Worm (Caenorhabditis elegans) whole organism, L4 larva: Measurements from ENCODE around the gene srbc-20.

Experiments used
- R02D3.7 ChIP-seq: fragments of 150-350 bp; sonication (generic microtip); optimal IDR thresholded peaks from 3 replicates; lab custom pipeline; 2014; ENCODE audit warnings: missing biosample characterization, missing genetic modification characterization
- Y5F2A.4 ChIP-seq: fragments of 200-800 bp; sonication (Bioruptor generic); optimal IDR thresholded peaks from 2 replicates; lab custom pipeline; 2018; ENCODE audit warnings: mild to moderate bottlenecking, missing genetic modification characterization, missing compliant biosample characterization
- attf-4 ChIP-seq: sonication (generic microtip); optimal IDR thresholded peaks from 3 replicates; lab custom pipeline; 2017; ENCODE audit warnings: missing biosample characterization, missing genetic modification characterization
- fkh-10 ChIP-seq: fragments of 150-350 bp; optimal IDR thresholded peaks from 2 replicates; lab custom pipeline; 2014; ENCODE audit warnings: missing biosample characterization, missing genetic modification reagents, missing genetic modification characterization
- lin-29 ChIP-seq: fragments of 200-800 bp; sonication (Bioruptor generic); IDR thresholded peaks from 2 replicates; pipeline ENCODE4 v1.3.6; 2022; ENCODE audit warnings: missing genetic modification reagents, missing genetic modification characterization, missing compliant biosample characterization
- nhr-10 ChIP-seq: fragments of 150-350 bp; optimal IDR thresholded peaks from 2 replicates; lab custom pipeline; 2014; ENCODE audit warnings: missing biosample characterization, missing genetic modification characterization
- pha-4 ChIP-seq, 2 experiments: fragments of 150-350 bp in 1 of 2; fragments of 200-800 bp in 1 of 2; sonication (Bioruptor generic) in 1 of 2; IDR thresholded peaks in 1 of 2; optimal IDR thresholded peaks in 1 of 2; 2 replicates each; pipeline versions ENCODE4 v1.3.6 to Lab custom; 2014 to 2022; ENCODE audit warnings: missing genetic modification characterization in 2 of 2, missing genetic modification reagents in 2 of 2, missing biosample characterization in 1 of 2, missing compliant biosample characterization in 1 of 2
- skn-1 ChIP-seq: fragments of 150-350 bp; optimal IDR thresholded peaks from 2 replicates; lab custom pipeline; 2014; ENCODE audit warnings: missing biosample characterization, missing genetic modification characterization
- ztf-11 ChIP-seq: fragments of 150-350 bp; optimal IDR thresholded peaks from 2 replicates; lab custom pipeline; 2014; ENCODE audit warnings: missing biosample characterization, missing genetic modification characterization

ce11 chrV:2134340-2134739, 12.6 kb upstream of the srbc-20 start:
- TF ChIP-seq nhr-10 (tag; lab: Kevin White, UChicago) (no peak), lin-29 (GFP tag; lab: Robert Waterston, UW) (no peak), R02D3.7 (no peak), Y5F2A.4 (GFP tag; lab: Kevin White, UChicago) (no peak), skn-1 (tag; lab: Kevin White, UChicago) (no peak), ztf-11 (tag; lab: Kevin White, UChicago) (no peak), attf-4 (tag; lab: Kevin White, UChicago) (no peak), pha-4 (GFP tag; IDR thresholded peaks at IDR 0.05; lab: Robert Waterston, UW) (no peak), pha-4 (tag; optimal IDR thresholded peaks at IDR 0.05; lab: Kevin White, UChicago) (no peak), fkh-10 (GFP tag; lab: Kevin White, UChicago) (no peak)
